Worm (Caenorhabditis elegans): Measurements from ENCODE around the gene mtl-1.

DNA sequence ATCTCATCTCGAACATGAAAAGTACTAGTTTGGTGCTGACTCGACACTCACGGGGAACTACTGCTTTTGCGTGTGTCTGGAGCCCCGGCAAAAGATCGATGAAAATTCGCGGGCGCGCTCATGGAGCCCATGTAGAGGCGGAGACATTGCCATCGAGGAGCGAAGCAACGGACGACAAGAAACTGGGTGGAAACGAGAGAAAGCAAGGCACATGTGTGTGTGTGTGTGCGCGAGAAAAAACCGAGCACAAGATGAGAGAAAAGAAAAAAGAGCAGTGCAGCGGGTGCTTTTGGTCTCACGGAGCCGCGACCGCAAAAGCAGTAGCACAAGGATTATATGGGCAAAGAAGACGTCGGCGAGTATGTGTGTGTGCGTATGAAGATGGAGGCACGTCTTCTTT lies 32.9 kb downstream of the mtl-1 start:
- no peak for TF ChIP-seq scrt-1 (GFP tag; IDR thresholded peaks at IDR 0.05)
- TF ChIP-seq hnd-1 (tag; optimal IDR thresholded peaks at IDR 0.05): no peak

Measured in whole organism, early embryonic.